Fruit fly (Drosophila melanogaster) whole organism, embryonic: ENCODE results near the gene CG13053.

ENCODE experiments used
- ATbp ChIP-seq: fragments of 200-800 bp; sonication (Bioruptor generic); optimal IDR thresholded peaks from 2 replicates; lab custom pipeline; 2017; ENCODE audit warnings: missing biosample characterization, mild to moderate bottlenecking, missing genetic modification characterization, missing genetic modification reagents
- Blimp-1 ChIP-seq: fragments of 200-800 bp; sonication (Bioruptor generic); optimal IDR thresholded peaks from 3 replicates; lab custom pipeline; 2018; ENCODE audit warnings: missing biosample characterization, missing genetic modification characterization, mild to moderate bottlenecking, moderate library complexity, missing genetic modification reagents
- BtbVII ChIP-seq: fragments of 200-800 bp; sonication (Bioruptor generic); optimal IDR thresholded peaks from 3 replicates; lab custom pipeline; 2017; ENCODE audit warnings: missing biosample characterization, mild to moderate bottlenecking, missing genetic modification characterization
- CG11247 ChIP-seq: fragments of 200-800 bp; sonication (Bioruptor generic); IDR thresholded peaks from 2 replicates; pipeline ENCODE4 v1.3.6; 2022; ENCODE audit warnings: missing biosample characterization, missing genetic modification characterization
- CG12744 ChIP-seq: fragments of 200-800 bp; sonication (Bioruptor generic); optimal IDR thresholded peaks from 2 replicates; lab custom pipeline; 2016; ENCODE audit warnings: missing biosample characterization, missing genetic modification characterization
- CG13287 ChIP-seq: fragments of 200-800 bp; sonication (Bioruptor generic); IDR thresholded peaks from 2 replicates; pipeline ENCODE4 v1.3.6; 2022; ENCODE audit warnings: missing biosample characterization, missing genetic modification characterization; ENCODE audit not compliant: partially characterized antibody
- CG13624 ChIP-seq: fragments of 200-800 bp; sonication (Bioruptor generic); optimal IDR thresholded peaks from 2 replicates; lab custom pipeline; 2016; ENCODE audit warnings: missing biosample characterization, missing genetic modification characterization
- CG15073 ChIP-seq: fragments of 200-800 bp; sonication (Bioruptor generic); optimal IDR thresholded peaks from 2 replicates; lab custom pipeline; 2016; ENCODE audit warnings: missing biosample characterization, missing genetic modification characterization
- CG15514 ChIP-seq: fragments of 200-800 bp; sonication (Bioruptor generic); optimal IDR thresholded peaks from 3 replicates; lab custom pipeline; 2017; ENCODE audit warnings: missing biosample characterization, missing genetic modification characterization, mild to moderate bottlenecking, moderate library complexity, missing genetic modification reagents
- CG17802 ChIP-seq: fragments of 200-800 bp; sonication (Bioruptor generic); optimal IDR thresholded peaks from 2 replicates; lab custom pipeline; 2018; ENCODE audit warnings: missing biosample characterization, mild to moderate bottlenecking, missing genetic modification characterization, moderate library complexity
- CG18011 ChIP-seq: fragments of 200-800 bp; sonication (Bioruptor generic); optimal IDR thresholded peaks from 2 replicates; lab custom pipeline; 2017; ENCODE audit warnings: missing biosample characterization, missing genetic modification characterization, mild to moderate bottlenecking, moderate library complexity, missing genotype
- CG2678 ChIP-seq: fragments of 200-800 bp; sonication (Bioruptor generic); optimal IDR thresholded peaks from 3 replicates; lab custom pipeline; 2019; ENCODE audit warnings: missing biosample characterization, mild to moderate bottlenecking, missing genetic modification characterization, moderate library complexity
- CG2712 ChIP-seq: fragments of 200-800 bp; optimal IDR thresholded peaks from 3 replicates; lab custom pipeline; 2019; ENCODE audit warnings: missing biosample characterization, mild to moderate bottlenecking, missing genetic modification characterization, moderate library complexity
- CG31441 ChIP-seq: fragments of 200-800 bp; sonication (Bioruptor generic); IDR thresholded peaks from 2 replicates; pipeline ENCODE4 v1.3.6; 2022; ENCODE audit warnings: missing biosample characterization, missing genetic modification characterization
- CG33213 ChIP-seq: fragments of 200-800 bp; sonication (Bioruptor generic); optimal IDR thresholded peaks from 3 replicates; lab custom pipeline; 2016; ENCODE audit warnings: missing biosample characterization, missing genetic modification characterization
- CG33557 ChIP-seq: fragments of 200-800 bp; sonication (Bioruptor generic); optimal IDR thresholded peaks from 2 replicates; lab custom pipeline; 2019; ENCODE audit warnings: missing biosample characterization, mild to moderate bottlenecking, missing genetic modification characterization, moderate library complexity
- CG4424 ChIP-seq: fragments of 200-800 bp; sonication (Bioruptor generic); optimal IDR thresholded peaks from 3 replicates; lab custom pipeline; 2016; ENCODE audit warnings: missing biosample characterization, missing genetic modification characterization
- CG6272 ChIP-seq: fragments of 200-800 bp; sonication (Bioruptor generic); IDR thresholded peaks from 2 replicates; pipeline ENCODE4 v1.3.6; 2022; ENCODE audit warnings: missing biosample characterization, missing genetic modification characterization
- CG7987 ChIP-seq: fragments of 200-800 bp; sonication (Bioruptor generic); optimal IDR thresholded peaks from 2 replicates; lab custom pipeline; 2018; ENCODE audit warnings: missing biosample characterization, mild to moderate bottlenecking, missing genetic modification characterization, moderate library complexity
- CG8089 ChIP-seq: fragments of 200-800 bp; sonication (Bioruptor generic); optimal IDR thresholded peaks from 3 replicates; lab custom pipeline; 2016; ENCODE audit warnings: missing biosample characterization, missing genetic modification characterization
- CG8290 ChIP-seq, 3 experiments: fragments of 200-800 bp; sonication (Bioruptor generic); optimal IDR thresholded peaks; 2 replicates each; lab custom pipeline; 2016 to 2019; ENCODE audit warnings: missing biosample characterization in 3 of 3, missing genetic modification characterization in 3 of 3, mild to moderate bottlenecking in 2 of 3, moderate library complexity in 1 of 3
- CG9437 ChIP-seq: fragments of 200-800 bp; sonication (Bioruptor generic); optimal IDR thresholded peaks from 2 replicates; lab custom pipeline; 2018; ENCODE audit warnings: missing biosample characterization, mild to moderate bottlenecking, missing genetic modification characterization
- CoRest ChIP-seq: fragments of 200-800 bp; sonication (Bioruptor generic); optimal IDR thresholded peaks from 3 replicates; lab custom pipeline; 2018; ENCODE audit warnings: missing biosample characterization, mild to moderate bottlenecking, missing genetic modification characterization, moderate library complexity
- Gug ChIP-seq: fragments of 200-800 bp; sonication (Bioruptor generic); IDR thresholded peaks from 4 replicates; pipeline ENCODE4 v1.3.6; 2022; ENCODE audit warnings: missing biosample characterization, missing genetic modification characterization
- Hr51 ChIP-seq, 2 experiments: fragments of 200-800 bp; sonication (Bioruptor generic); optimal IDR thresholded peaks; 2 replicates in 1 of 2; 3 replicates in 1 of 2; lab custom pipeline; 2016 to 2018; ENCODE audit warnings: missing biosample characterization in 2 of 2, missing genetic modification characterization in 2 of 2, mild to moderate bottlenecking in 1 of 2, moderate library complexity in 1 of 2
- PHDP ChIP-seq: fragments of 200-800 bp; sonication (Bioruptor generic); optimal IDR thresholded peaks from 3 replicates; lab custom pipeline; 2018; ENCODE audit warnings: missing biosample characterization, mild to moderate bottlenecking, missing genetic modification characterization, moderate library complexity
- Scr ChIP-seq: fragments of 200-800 bp; sonication (Bioruptor generic); IDR thresholded peaks from 2 replicates; pipeline ENCODE4 v1.3.6; 2022; ENCODE audit warnings: missing biosample characterization, missing genetic modification characterization; ENCODE audit not compliant: partially characterized antibody
- Sin3A ChIP-seq: fragments of >200 bp; optimal IDR thresholded peaks from 2 replicates; lab custom pipeline; 2018
- Tbp ChIP-seq: fragments of >200 bp; optimal IDR thresholded peaks from 2 replicates; lab custom pipeline; 2018; ENCODE audit warnings: missing biosample characterization, missing genetic modification characterization
- bowl ChIP-seq: fragments of 200-800 bp; sonication (Bioruptor generic); IDR thresholded peaks from 2 replicates; pipeline ENCODE4 v1.3.6; 2022; ENCODE audit warnings: missing biosample characterization, missing genetic modification characterization
- ci ChIP-seq: fragments of 200-800 bp; sonication (Bioruptor generic); IDR thresholded peaks from 3 replicates; pipeline ENCODE4 v1.3.6; 2022; ENCODE audit warnings: missing biosample characterization, missing genetic modification characterization
- croc ChIP-seq: fragments of 200-800 bp; sonication (Bioruptor generic); conservative IDR thresholded peaks from 3 replicates; pipeline ENCODE4 v1.3.6; 2022; ENCODE audit warnings: missing biosample characterization, missing genetic modification characterization
- dan ChIP-seq: fragments of 200-800 bp; sonication (Bioruptor generic); IDR thresholded peaks from 2 replicates; pipeline ENCODE4 v1.3.6; 2022; ENCODE audit warnings: missing biosample characterization, missing genetic modification characterization
- ems ChIP-seq: fragments of 200-800 bp; sonication (Bioruptor generic); optimal IDR thresholded peaks from 3 replicates; lab custom pipeline; 2016; ENCODE audit warnings: missing biosample characterization, missing genetic modification characterization
- fu2 ChIP-seq: fragments of 200-800 bp; sonication (Bioruptor generic); optimal IDR thresholded peaks from 2 replicates; lab custom pipeline; 2016; ENCODE audit warnings: missing biosample characterization, missing genetic modification characterization
- gfzf ChIP-seq: fragments of 200-800 bp; sonication (Bioruptor generic); optimal IDR thresholded peaks from 2 replicates; lab custom pipeline; 2016; ENCODE audit warnings: missing biosample characterization, mild to moderate bottlenecking, missing genetic modification characterization, moderate library complexity
- jigr1 ChIP-seq: fragments of 200-800 bp; sonication (Bioruptor generic); IDR thresholded peaks from 3 replicates; pipeline ENCODE4 v1.3.6; 2022; ENCODE audit warnings: missing biosample characterization, missing genetic modification characterization
- lbe ChIP-seq: fragments of 200-800 bp; sonication (Bioruptor generic); optimal IDR thresholded peaks from 2 replicates; lab custom pipeline; 2016; ENCODE audit warnings: missing biosample characterization, mild to moderate bottlenecking, missing genetic modification characterization
- mld ChIP-seq: fragments of 200-800 bp; sonication (Bioruptor generic); IDR thresholded peaks from 3 replicates; pipeline ENCODE4 v1.3.6; 2022; ENCODE audit warnings: missing biosample characterization, missing genetic modification characterization; ENCODE audit not compliant: partially characterized antibody
- nmo ChIP-seq: fragments of 200-800 bp; sonication (Bioruptor generic); optimal IDR thresholded peaks from 2 replicates; lab custom pipeline; 2018; ENCODE audit warnings: missing biosample characterization, mild to moderate bottlenecking, missing genetic modification characterization, moderate library complexity
- org-1 ChIP-seq: fragments of 200-800 bp; sonication (Bioruptor generic); optimal IDR thresholded peaks from 2 replicates; lab custom pipeline; 2017; ENCODE audit warnings: missing biosample characterization, missing genetic modification characterization
- prd ChIP-seq, 3 experiments: fragments of >200 bp in 2 of 3; fragments of 200-800 bp in 1 of 3; sonication (Bioruptor generic) in 1 of 3; optimal IDR thresholded peaks in 2 of 3; IDR thresholded peaks in 1 of 3; 2 replicates in 2 of 3; 3 replicates in 1 of 3; pipeline versions ENCODE4 v1.3.6 to Lab custom; 2017 to 2022; ENCODE audit warnings: missing biosample characterization in 1 of 3, missing genetic modification characterization in 1 of 3
- shn ChIP-seq: fragments of 200-800 bp; sonication (Bioruptor generic); optimal IDR thresholded peaks from 3 replicates; lab custom pipeline; 2016; ENCODE audit warnings: missing biosample characterization, missing genetic modification characterization
- sima ChIP-seq: fragments of 200-800 bp; sonication (Bioruptor generic); optimal IDR thresholded peaks from 2 replicates; lab custom pipeline; 2016; ENCODE audit warnings: missing biosample characterization, missing genetic modification characterization
- sug ChIP-seq: fragments of 200-800 bp; optimal IDR thresholded peaks from 2 replicates; lab custom pipeline; 2019; ENCODE audit warnings: missing biosample characterization, mild to moderate bottlenecking, missing genetic modification characterization, moderate library complexity
- tna ChIP-seq: fragments of 200-800 bp; sonication (Bioruptor generic); IDR thresholded peaks from 2 replicates; pipeline ENCODE4 v1.3.6; 2022; ENCODE audit warnings: missing biosample characterization, missing genetic modification characterization; ENCODE audit not compliant: partially characterized antibody
- wek ChIP-seq: fragments of 200-800 bp; sonication (Bioruptor generic); optimal IDR thresholded peaks from 3 replicates; lab custom pipeline; 2018; ENCODE audit warnings: missing biosample characterization, mild to moderate bottlenecking, missing genetic modification characterization, moderate library complexity
- zfh2 ChIP-seq: fragments of 200-800 bp; sonication (Bioruptor generic); optimal IDR thresholded peaks from 2 replicates; lab custom pipeline; 2016; ENCODE audit warnings: missing biosample characterization, missing genetic modification characterization

CG13053 gene

dm6 chr3L:16211156-16211935 lies 48.2 kb downstream of the CG13053 start (continued):
- no peak for TF ChIP-seq prd (optimal IDR thresholded peaks at IDR 0.05; lab: Kevin White, UChicago)
- 0 out of 3 replicates have a peak, but pooled peaks have one; percentile 15 for TF ChIP-seq prd (GFP tag; IDR thresholded peaks at IDR 0.05; lab: Robert Waterston, UW)
- TF ChIP-seq gfzf (GFP tag; lab: Kevin White, UChicago), result no peak
- peak; percentile 31 for TF ChIP-seq CoRest
- no peak for TF ChIP-seq CG12744 (GFP tag; lab: Kevin White, UChicago)
- TF ChIP-seq CG8089 (GFP tag; lab: Kevin White, UChicago), result no peak
- no peak for TF ChIP-seq CG8290 (GFP tag; optimal IDR thresholded peaks at IDR 0.05; lab: Kevin White, UChicago)
- TF ChIP-seq CG8290 (tag; optimal IDR thresholded peaks at IDR 0.05; lab: Kevin White, UChicago), result peak in 1 of 2 experiments; percentile 40
- no peak for TF ChIP-seq CG18011 (GFP tag; lab: Kevin White, UChicago)
- TF ChIP-seq CG13624, result no peak
- no peak for TF ChIP-seq bowl (GFP tag; lab: Robert Waterston, UW)
- TF ChIP-seq nmo, result no peak
- TF ChIP-seq CG13287 (GFP tag; lab: Robert Waterston, UW), result no peak
- TF ChIP-seq jigr1 (GFP tag; lab: Robert Waterston, UW), result no peak
- TF ChIP-seq Gug, result no peak
- TF ChIP-seq CG31441, result peak; percentile 25; the same call in 1 of the 2 replicates
- TF ChIP-seq Hr51 (GFP tag; optimal IDR thresholded peaks at IDR 0.05; lab: Kevin White, UChicago), result peak in 1 of 2 experiments; percentile 20
- no peak for TF ChIP-seq sima (GFP tag; lab: Kevin White, UChicago)
- TF ChIP-seq CG2678 (tag; lab: Kevin White, UChicago), result no peak
- TF ChIP-seq CG4424 (GFP tag; lab: Kevin White, UChicago), result peak; percentile 20
- TF ChIP-seq ems, result no peak
- TF ChIP-seq tna (GFP tag; lab: Robert Waterston, UW), result no peak
- no peak for TF ChIP-seq zfh2 (GFP tag; lab: Kevin White, UChicago)
- peak; percentile 12 for TF ChIP-seq shn (GFP tag; lab: Kevin White, UChicago)
- TF ChIP-seq sug (tag; lab: Kevin White, UChicago), result no peak
- TF ChIP-seq CG9437 (GFP tag; lab: Kevin White, UChicago), result peak; percentile 11
- no peak for TF ChIP-seq lbe (GFP tag; lab: Kevin White, UChicago)
- TF ChIP-seq mld, result no peak
- TF ChIP-seq Blimp-1 (GFP tag; lab: Kevin White, UChicago), result peak; percentile 15
- TF ChIP-seq CG11247 (GFP tag; lab: Robert Waterston, UW), result no peak
- no peak for TF ChIP-seq ATbp (GFP tag; lab: Kevin White, UChicago)
- TF ChIP-seq Sin3A, result no peak
- peak; percentile 2 for TF ChIP-seq CG2712 (tag; lab: Kevin White, UChicago)
- TF ChIP-seq PHDP (tag; lab: Kevin White, UChicago), result no peak
- TF ChIP-seq BtbVII (GFP tag; lab: Kevin White, UChicago), result no peak
- TF ChIP-seq ci (GFP tag; lab: Robert Waterston, UW), result no peak
- TF ChIP-seq CG33557, result no peak
- TF ChIP-seq wek (GFP tag; lab: Kevin White, UChicago), result no peak
- no peak for TF ChIP-seq CG17802 (tag; lab: Kevin White, UChicago)
- no peak for TF ChIP-seq fu2 (GFP tag; lab: Kevin White, UChicago)
- no peak for TF ChIP-seq CG7987 (GFP tag; lab: Kevin White, UChicago)
- no peak for TF ChIP-seq Tbp (GFP tag; lab: Kevin White, UChicago)
- no peak for TF ChIP-seq CG6272
- no peak for TF ChIP-seq croc (GFP tag; lab: Robert Waterston, UW)
- no peak for TF ChIP-seq dan (GFP tag; lab: Robert Waterston, UW)
- TF ChIP-seq CG15514 (GFP tag; lab: Kevin White, UChicago), result no peak
- no peak for TF ChIP-seq CG15073 (GFP tag; lab: Kevin White, UChicago)
- TF ChIP-seq Scr (GFP tag; lab: Robert Waterston, UW), result no peak
- TF ChIP-seq CG33213 (GFP tag; lab: Kevin White, UChicago), result no peak
- TF ChIP-seq org-1, result no peak
